Fruit fly (Drosophila melanogaster): ENCODE results near the gene ORMDL.
A peak's percentile ranks its signal among the peaks of the same experiment; 100 is the strongest.

The ORMDL gene

dm6 chr3L:21652768-21653167 is 17.7 kb downstream of the ORMDL start (continued):
- TF ChIP-seq YL-1 (GFP tag; optimal IDR thresholded peaks at IDR 0.05) (no peak), Poxn (GFP tag; IDR thresholded peaks at IDR 0.05) (no peak), Ets65A (GFP tag) (peak; percentile 97), Dek (tag; optimal IDR thresholded peaks at IDR 0.05) (peak; percentile 57), mirr (GFP tag; optimal IDR thresholded peaks at IDR 0.05) (peak; percentile 15), Myb (GFP tag; optimal IDR thresholded peaks at IDR 0.05) (peak; percentile 74), sna (GFP tag; IDR thresholded peaks at IDR 0.05; ENCODE audit: partially characterized antibody) (no peak), CG7745 (tag; optimal IDR thresholded peaks at IDR 0.05) (no peak), CG14050 (GFP tag; IDR thresholded peaks at IDR 0.05) (no peak), CG4424 (GFP tag; optimal IDR thresholded peaks at IDR 0.05) (peak; percentile 75), repo (GFP tag; optimal IDR thresholded peaks at IDR 0.05) (peak; percentile 56), chm (GFP tag; IDR thresholded peaks at IDR 0.05) (no peak; the same call in 1 of the 2 replicates), CrebB (tag; optimal IDR thresholded peaks at IDR 0.05) (peak; percentile 18), corto (GFP tag; optimal IDR thresholded peaks at IDR 0.05) (no peak), gcm2 (GFP tag; optimal IDR thresholded peaks at IDR 0.05) (peak; percentile 47), aop (GFP tag; IDR thresholded peaks at IDR 0.05) (peak; percentile 55; the same call in 1 of the 2 replicates), nau (GFP tag; optimal IDR thresholded peaks at IDR 0.05) (no peak), Nf-YC (tag; optimal IDR thresholded peaks at IDR 0.05) (peak; percentile 34), hb (GFP tag; IDR thresholded peaks at IDR 0.05; ENCODE audit: partially characterized antibody) (no peak), GATAe (GFP tag; conservative IDR thresholded peaks at IDR 0.05) (no peak), CG18619 (GFP tag; optimal IDR thresholded peaks at IDR 0.05) (peak; percentile 14), CG14667 (GFP tag; IDR thresholded peaks at IDR 0.05) (peak; percentile 61), CG8290 (GFP tag; optimal IDR thresholded peaks at IDR 0.05) (peak; percentile 65), CG8290 (tag; optimal IDR thresholded peaks at IDR 0.05) (peak; percentile 12 to 84), CG5953 (GFP tag; IDR thresholded peaks at IDR 0.05) (peak; percentile 7; the same call in 1 of the 2 replicates), lola (GFP tag; optimal IDR thresholded peaks at IDR 0.05) (peak in 1 of 3 experiments; percentile 26), CG7271 (tag; optimal IDR thresholded peaks at IDR 0.05) (no peak), Fer1 (GFP tag; optimal IDR thresholded peaks at IDR 0.05) (no peak), onecut (GFP tag; IDR thresholded peaks at IDR 0.05) (peak; percentile 63), CG11723 (GFP tag; optimal IDR thresholded peaks at IDR 0.05) (no peak), CG7839 (tag; optimal IDR thresholded peaks at IDR 0.05) (peak; percentile 75), dysf (GFP tag; IDR thresholded peaks at IDR 0.05) (peak; percentile 80), CG18262 (tag; optimal IDR thresholded peaks at IDR 0.05) (peak; percentile 57), B-H2 (GFP tag; optimal IDR thresholded peaks at IDR 0.05) (peak; percentile 59), inv (GFP tag; IDR thresholded peaks at IDR 0.05; ENCODE audit: partially characterized antibody) (no peak), CG12071 (GFP tag; optimal IDR thresholded peaks at IDR 0.05) (no peak), CG10462 (GFP tag; optimal IDR thresholded peaks at IDR 0.05) (peak; percentile 62), CG8924 (tag; optimal IDR thresholded peaks at IDR 0.05) (no peak), Awh (GFP tag; IDR thresholded peaks at IDR 0.05) (no peak), prd (optimal IDR thresholded peaks at IDR 0.05) (no peak), prd (GFP tag; IDR thresholded peaks at IDR 0.05) (peak; percentile 63; the same call in 2 of the 3 replicates), CG1602 (GFP tag; optimal IDR thresholded peaks at IDR 0.05) (peak; percentile 82), HLH54F (GFP tag; optimal IDR thresholded peaks at IDR 0.05) (peak; percentile 50), Xrp1 (GFP tag; IDR thresholded peaks at IDR 0.05) (no peak), scrt (GFP tag; optimal IDR thresholded peaks at IDR 0.05) (no peak), Mrtf (GFP tag; IDR thresholded peaks at IDR 0.05) (peak; percentile 75)

All from whole organism, embryonic.